Worm (Caenorhabditis elegans): ENCODE data around the gene C50B6.3.
A peak's percentile ranks its signal among the peaks of the same experiment; 100 is the strongest.

C50B6.3 gene

DNA sequence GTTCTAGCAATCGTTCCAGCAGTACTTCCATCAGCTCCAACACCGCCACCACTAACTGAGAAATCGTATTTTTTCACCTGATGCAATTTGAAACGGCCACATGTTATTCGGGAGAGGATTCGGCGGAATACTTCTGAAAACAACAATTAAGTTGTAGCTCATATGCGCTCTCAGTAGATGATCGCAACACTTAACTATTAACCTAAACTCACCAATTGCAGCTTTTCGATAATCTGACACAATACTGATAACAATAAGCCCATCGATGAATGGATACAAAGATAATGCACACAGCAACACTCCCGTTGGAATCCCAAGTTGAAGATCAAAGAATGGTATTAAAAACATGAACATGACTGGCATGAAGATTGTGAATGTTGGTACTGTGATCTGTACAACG, 24.7 kb downstream of the C50B6.3 start:
- no peak for TF ChIP-seq ceh-34 (tag; optimal IDR thresholded peaks at IDR 0.05)
- TF ChIP-seq dmd-4 (tag; optimal IDR thresholded peaks at IDR 0.05; ENCODE audit: borderline replicate concordance), result no peak
- TF ChIP-seq pha-2 (tag; optimal IDR thresholded peaks at IDR 0.05), result no peak
- no peak for TF ChIP-seq ceh-45 (GFP tag; IDR thresholded peaks at IDR 0.05)
- TF ChIP-seq pag-3 (tag; optimal IDR thresholded peaks at IDR 0.05; ENCODE audit: borderline replicate concordance), result no peak
- no peak for TF ChIP-seq hlh-30 (tag; optimal IDR thresholded peaks at IDR 0.05; ENCODE audit: insufficient read depth)
- no peak for TF ChIP-seq gmeb-2 (tag; optimal IDR thresholded peaks at IDR 0.05)
- TF ChIP-seq pqm-1 (tag; optimal IDR thresholded peaks at IDR 0.05), result no peak
- no peak for TF ChIP-seq odd-2 (tag; optimal IDR thresholded peaks at IDR 0.05)
- no peak for TF ChIP-seq ceh-31 (tag; optimal IDR thresholded peaks at IDR 0.05)
- no peak for TF ChIP-seq pha-4 (tag; optimal IDR thresholded peaks at IDR 0.05)
- no peak for TF ChIP-seq hlh-6 (tag; optimal IDR thresholded peaks at IDR 0.05)

ce11 chrV:13339633-13340290, 26.4 kb downstream of the C50B6.3 start, which contains the start of the genes str-4 and lgc-48:
TSS of gene str-4 (minus strand) at chrV:13339733.
TSS of gene lgc-48 (plus strand) at chrV:13340240.
- TF ChIP-seq hlh-6 (tag; optimal IDR thresholded peaks at IDR 0.05), result no peak
- TF ChIP-seq ceh-31 (tag; optimal IDR thresholded peaks at IDR 0.05), result no peak
- no peak for TF ChIP-seq odd-2 (tag; optimal IDR thresholded peaks at IDR 0.05)
- no peak for TF ChIP-seq pha-2 (tag; optimal IDR thresholded peaks at IDR 0.05)
- TF ChIP-seq fkh-6 (tag; optimal IDR thresholded peaks at IDR 0.05), result no peak
- TF ChIP-seq hlh-15 (tag; optimal IDR thresholded peaks at IDR 0.05), result no peak
- no peak for TF ChIP-seq pax-1 (tag; optimal IDR thresholded peaks at IDR 0.05)
- TF ChIP-seq ceh-48 (tag; optimal IDR thresholded peaks at IDR 0.05), result no peak
- TF ChIP-seq C38D4.7 (GFP tag; optimal IDR thresholded peaks at IDR 0.05), result no peak
- TF ChIP-seq F13H6.1 (tag; optimal IDR thresholded peaks at IDR 0.05), result no peak

- TF ChIP-seq elt-4 (tag; optimal IDR thresholded peaks at IDR 0.05) (no peak), ceh-6 (GFP tag; optimal IDR thresholded peaks at IDR 0.05) (no peak), pag-3 (tag; optimal IDR thresholded peaks at IDR 0.05; ENCODE audit: borderline replicate concordance) (no peak), lim-6 (tag; optimal IDR thresholded peaks at IDR 0.05) (no peak), madf-2 (tag; optimal IDR thresholded peaks at IDR 0.05) (no peak), ahr-1 (tag; optimal IDR thresholded peaks at IDR 0.05) (no peak), sdc-2 (tag; optimal IDR thresholded peaks at IDR 0.05) (no peak), hlh-8 (tag; optimal IDR thresholded peaks at IDR 0.05) (no peak), F13H6.1 (tag; optimal IDR thresholded peaks at IDR 0.05) (no peak), hlh-15 (tag; optimal IDR thresholded peaks at IDR 0.05) (no peak), K02D7.2 (tag; optimal IDR thresholded peaks at IDR 0.05) (no peak), elt-2 (tag; optimal IDR thresholded peaks at IDR 0.05) (no peak), hlh-13 (GFP tag; optimal IDR thresholded peaks at IDR 0.05) (no peak), K09A11.1 (tag; optimal IDR thresholded peaks at IDR 0.05; ENCODE audit: insufficient read depth) (no peak), eyg-1 (tag; optimal IDR thresholded peaks at IDR 0.05) (no peak), ceh-14 (tag; optimal IDR thresholded peaks at IDR 0.05) (no peak), ceh-30 (tag; optimal IDR thresholded peaks at IDR 0.05) (no peak), ceh-31 (tag; optimal IDR thresholded peaks at IDR 0.05) (no peak), ttx-3 (tag; optimal IDR thresholded peaks at IDR 0.05) (no peak)
These were observed 28.9 kb downstream of the C50B6.3 start for ce11 chrV:13342235-13342634.

ce11 chrV:13345867-13346328, 32.5 kb downstream of the C50B6.3 start, which contains the start of gene twk-43:
TSS of gene twk-43 (plus strand) at chrV:13346278.
- no peak for TF ChIP-seq unc-3 (GFP tag; conservative IDR thresholded peaks at IDR 0.05)
- TF ChIP-seq unc-3 (tag; optimal IDR thresholded peaks at IDR 0.05), result no peak
- no peak for TF ChIP-seq C38D4.7 (GFP tag; optimal IDR thresholded peaks at IDR 0.05)
- TF ChIP-seq T23F11.4 (GFP tag; optimal IDR thresholded peaks at IDR 0.05), result no peak
- no peak for TF ChIP-seq K09A11.1 (tag; optimal IDR thresholded peaks at IDR 0.05; ENCODE audit: insufficient read depth)
- no peak for TF ChIP-seq ceh-19 (GFP tag; optimal IDR thresholded peaks at IDR 0.05)
- no peak for TF ChIP-seq ahr-1 (tag; optimal IDR thresholded peaks at IDR 0.05)
- no peak for TF ChIP-seq ceh-14 (tag; optimal IDR thresholded peaks at IDR 0.05)
- no peak for TF ChIP-seq ztf-16 (tag; optimal IDR thresholded peaks at IDR 0.05)
- no peak for TF ChIP-seq ets-4 (tag; optimal IDR thresholded peaks at IDR 0.05)
- TF ChIP-seq ceh-18 (tag; optimal IDR thresholded peaks at IDR 0.05), result peak; percentile 32
- TF ChIP-seq ceh-6 (GFP tag; optimal IDR thresholded peaks at IDR 0.05), result no peak
- TF ChIP-seq unc-55 (GFP tag; optimal IDR thresholded peaks at IDR 0.05), result peak; percentile 43
- no peak for TF ChIP-seq C08G9.2 (tag; optimal IDR thresholded peaks at IDR 0.05)
- TF ChIP-seq K02D7.2 (tag; optimal IDR thresholded peaks at IDR 0.05), result no peak
- TF ChIP-seq ceh-9 (tag; optimal IDR thresholded peaks at IDR 0.05), result no peak
- TF ChIP-seq elt-4 (tag; optimal IDR thresholded peaks at IDR 0.05), result no peak
- TF ChIP-seq hlh-15 (tag; optimal IDR thresholded peaks at IDR 0.05), result no peak
- no peak for TF ChIP-seq eyg-1 (tag; optimal IDR thresholded peaks at IDR 0.05)
- TF ChIP-seq lim-6 (tag; optimal IDR thresholded peaks at IDR 0.05), result no peak
- no peak for TF ChIP-seq pqm-1 (tag; optimal IDR thresholded peaks at IDR 0.05)
- no peak for TF ChIP-seq pha-4 (tag; optimal IDR thresholded peaks at IDR 0.05)
- no peak for TF ChIP-seq pat-9 (tag; optimal IDR thresholded peaks at IDR 0.05)
- TF ChIP-seq pag-3 (tag; optimal IDR thresholded peaks at IDR 0.05; ENCODE audit: borderline replicate concordance), result no peak

Data from whole organism, late embryonic.